Fruit fly (Drosophila melanogaster) whole organism, embryonic: ENCODE data around the gene CG31636.

Source experiments
- Adf1 ChIP-seq: fragments of 200-800 bp; sonication (Bioruptor generic); IDR thresholded peaks from 2 replicates; pipeline ENCODE4 v1.3.6; 2022; ENCODE audit warnings: missing biosample characterization, missing genetic modification characterization
- CG10366 ChIP-seq: fragments of 200-800 bp; sonication (Bioruptor generic); IDR thresholded peaks from 2 replicates; pipeline ENCODE4 v1.3.6; 2022; ENCODE audit warnings: missing biosample characterization, missing genetic modification characterization
- CG11247 ChIP-seq: fragments of 200-800 bp; sonication (Bioruptor generic); IDR thresholded peaks from 2 replicates; pipeline ENCODE4 v1.3.6; 2022; ENCODE audit warnings: missing biosample characterization, missing genetic modification characterization
- CG11504 ChIP-seq: fragments of 200-800 bp; sonication (Bioruptor generic); optimal IDR thresholded peaks from 3 replicates; lab custom pipeline; 2019; ENCODE audit warnings: missing biosample characterization, mild to moderate bottlenecking, missing genetic modification characterization, moderate library complexity
- CG12236 ChIP-seq: fragments of 200-800 bp; sonication (Bioruptor generic); optimal IDR thresholded peaks from 2 replicates; lab custom pipeline; 2016; ENCODE audit warnings: missing biosample characterization, missing genetic modification characterization
- CG14441 ChIP-seq: fragments of 200-800 bp; sonication (Bioruptor generic); IDR thresholded peaks from 2 replicates; pipeline ENCODE4 v1.3.6; 2022; ENCODE audit warnings: missing biosample characterization, missing genetic modification characterization
- CG15011 ChIP-seq: fragments of 200-800 bp; sonication (Bioruptor generic); optimal IDR thresholded peaks from 3 replicates; lab custom pipeline; 2018; ENCODE audit warnings: missing biosample characterization, mild to moderate bottlenecking, missing genetic modification characterization
- CG15269 ChIP-seq: fragments of 200-800 bp; sonication (Bioruptor generic); optimal IDR thresholded peaks from 2 replicates; lab custom pipeline; 2018; ENCODE audit warnings: missing biosample characterization, mild to moderate bottlenecking, missing genetic modification characterization, moderate library complexity
- CG15601 ChIP-seq: fragments of 200-800 bp; sonication (Bioruptor generic); optimal IDR thresholded peaks from 3 replicates; lab custom pipeline; 2019; ENCODE audit warnings: missing biosample characterization, mild to moderate bottlenecking, missing genetic modification characterization, moderate library complexity
- CG17328 ChIP-seq: fragments of 200-800 bp; sonication (Bioruptor generic); IDR thresholded peaks from 2 replicates; pipeline ENCODE4 v1.3.6; 2022; ENCODE audit warnings: missing biosample characterization, missing genetic modification characterization
- CG18764 ChIP-seq: fragments of 200-800 bp; sonication (Bioruptor generic); optimal IDR thresholded peaks from 3 replicates; lab custom pipeline; 2016; ENCODE audit warnings: missing biosample characterization, missing genetic modification characterization
- CG2116 ChIP-seq: fragments of 200-800 bp; sonication (Bioruptor generic); optimal IDR thresholded peaks from 3 replicates; lab custom pipeline; 2018; ENCODE audit warnings: missing biosample characterization, mild to moderate bottlenecking, missing genetic modification characterization
- CG3065 ChIP-seq: fragments of 200-800 bp; sonication (Bioruptor generic); optimal IDR thresholded peaks from 2 replicates; lab custom pipeline; 2016; ENCODE audit warnings: missing biosample characterization, missing genetic modification characterization
- CG33213 ChIP-seq: fragments of 200-800 bp; sonication (Bioruptor generic); optimal IDR thresholded peaks from 3 replicates; lab custom pipeline; 2016; ENCODE audit warnings: missing biosample characterization, missing genetic modification characterization
- CG6813 ChIP-seq: fragments of 200-800 bp; sonication (Bioruptor generic); optimal IDR thresholded peaks from 2 replicates; lab custom pipeline; 2017; ENCODE audit warnings: missing biosample characterization, missing genetic modification characterization, mild to moderate bottlenecking, moderate library complexity, missing genetic modification reagents
- CG7963 ChIP-seq: fragments of 200-800 bp; sonication (Bioruptor generic); IDR thresholded peaks from 3 replicates; pipeline ENCODE4 v1.3.6; 2022; ENCODE audit warnings: missing biosample characterization, missing genetic modification characterization; ENCODE audit not compliant: partially characterized antibody
- CG8359 ChIP-seq: fragments of 200-800 bp; sonication (Bioruptor generic); optimal IDR thresholded peaks from 2 replicates; lab custom pipeline; 2017; ENCODE audit warnings: missing biosample characterization, mild to moderate bottlenecking, missing genetic modification characterization, borderline replicate concordance
- CG8765 ChIP-seq: fragments of 200-800 bp; sonication (Bioruptor generic); IDR thresholded peaks from 2 replicates; pipeline ENCODE4 v1.3.6; 2022; ENCODE audit warnings: missing biosample characterization, missing genetic modification characterization
- CG8924 ChIP-seq: fragments of 200-800 bp; optimal IDR thresholded peaks from 3 replicates; lab custom pipeline; 2019; ENCODE audit warnings: missing biosample characterization, mild to moderate bottlenecking, missing genetic modification characterization, moderate library complexity
- Dip3 ChIP-seq: fragments of 200-800 bp; sonication (Bioruptor generic); optimal IDR thresholded peaks from 3 replicates; lab custom pipeline; 2016; ENCODE audit warnings: missing biosample characterization, missing genetic modification characterization
- HHEX ChIP-seq: fragments of 200-800 bp; sonication (Bioruptor generic); optimal IDR thresholded peaks from 3 replicates; lab custom pipeline; 2017; ENCODE audit warnings: missing biosample characterization, mild to moderate bottlenecking, missing genetic modification characterization, missing genetic modification reagents
- NfI ChIP-seq: fragments of 200-800 bp; sonication (Bioruptor generic); optimal IDR thresholded peaks from 3 replicates; lab custom pipeline; 2018; ENCODE audit warnings: missing biosample characterization, mild to moderate bottlenecking, missing genetic modification characterization, moderate library complexity
- Rfx ChIP-seq: fragments of 200-800 bp; sonication (Bioruptor generic); IDR thresholded peaks from 2 replicates; pipeline ENCODE4 v1.3.6; 2022; ENCODE audit warnings: missing biosample characterization, missing genetic modification characterization
- Stat92E ChIP-seq, 3 experiments: fragments of >200 bp in 2 of 3; fragments of 200-800 bp in 1 of 3; sonication (Bioruptor generic) in 1 of 3; optimal IDR thresholded peaks; 2 replicates each; lab custom pipeline; 2017 to 2019; ENCODE audit warnings: missing biosample characterization in 3 of 3, missing genetic modification characterization in 3 of 3, mild to moderate bottlenecking in 1 of 3, moderate library complexity in 1 of 3
- Trl ChIP-seq, 3 experiments: fragments of >200 bp in 2 of 3; fragments of 200-800 bp in 1 of 3; sonication (Bioruptor generic) in 1 of 3; optimal IDR thresholded peaks; 2 replicates in 1 of 3; 3 replicates in 2 of 3; lab custom pipeline; 2016 to 2017; ENCODE audit warnings: missing biosample characterization in 1 of 3, missing genetic modification characterization in 1 of 3
- ara ChIP-seq: fragments of 200-800 bp; sonication (Bioruptor generic); IDR thresholded peaks from 2 replicates; pipeline ENCODE4 v1.3.6; 2022; ENCODE audit warnings: missing biosample characterization, missing genetic modification characterization
- ase ChIP-seq: fragments of 200-800 bp; sonication (Bioruptor generic); IDR thresholded peaks from 3 replicates; pipeline ENCODE4 v1.3.6; 2022; ENCODE audit warnings: missing biosample characterization, missing genetic modification characterization
- ash1 ChIP-seq: fragments of 200-800 bp; sonication (Bioruptor generic); optimal IDR thresholded peaks from 2 replicates; lab custom pipeline; 2018; ENCODE audit warnings: missing biosample characterization, mild to moderate bottlenecking, missing genetic modification characterization
- bcd ChIP-seq: fragments of 200-800 bp; sonication (Bioruptor generic); optimal IDR thresholded peaks from 2 replicates; lab custom pipeline; 2017; ENCODE audit warnings: missing biosample characterization, mild to moderate bottlenecking, missing genetic modification characterization
- cad ChIP-seq: fragments of >200 bp; optimal IDR thresholded peaks from 2 replicates; lab custom pipeline; 2017; ENCODE audit warnings: missing biosample characterization, missing genetic modification characterization
- caup ChIP-seq: fragments of 200-800 bp; sonication (Bioruptor generic); optimal IDR thresholded peaks from 3 replicates; lab custom pipeline; 2017; ENCODE audit warnings: missing biosample characterization, mild to moderate bottlenecking, missing genetic modification characterization, moderate library complexity; ENCODE audit not compliant: severe bottlenecking
- cg ChIP-seq: fragments of 200-800 bp; sonication (Bioruptor generic); optimal IDR thresholded peaks from 3 replicates; lab custom pipeline; 2019; ENCODE audit warnings: missing biosample characterization, mild to moderate bottlenecking, missing genetic modification characterization, moderate library complexity
- crc ChIP-seq: fragments of 200-800 bp; sonication (Bioruptor generic); optimal IDR thresholded peaks from 2 replicates; lab custom pipeline; 2016; ENCODE audit warnings: missing biosample characterization, missing genetic modification characterization
- croc ChIP-seq: fragments of 200-800 bp; sonication (Bioruptor generic); conservative IDR thresholded peaks from 3 replicates; pipeline ENCODE4 v1.3.6; 2022; ENCODE audit warnings: missing biosample characterization, missing genetic modification characterization
- crol ChIP-seq: fragments of 200-800 bp; sonication (Bioruptor generic); IDR thresholded peaks from 2 replicates; pipeline ENCODE4 v1.3.6; 2022; ENCODE audit warnings: missing biosample characterization, missing genetic modification characterization
- dan ChIP-seq: fragments of 200-800 bp; sonication (Bioruptor generic); IDR thresholded peaks from 2 replicates; pipeline ENCODE4 v1.3.6; 2022; ENCODE audit warnings: missing biosample characterization, missing genetic modification characterization
- fd3F ChIP-seq: fragments of 200-800 bp; sonication (Bioruptor generic); optimal IDR thresholded peaks from 2 replicates; lab custom pipeline; 2018; ENCODE audit warnings: missing biosample characterization, mild to moderate bottlenecking, missing genetic modification characterization, moderate library complexity
- hbn ChIP-seq: fragments of 200-800 bp; sonication (Bioruptor generic); IDR thresholded peaks from 2 replicates; pipeline ENCODE4 v1.3.6; 2022; ENCODE audit warnings: missing biosample characterization, missing genetic modification characterization; ENCODE audit not compliant: partially characterized antibody
- kah ChIP-seq: fragments of 200-800 bp; sonication (Bioruptor generic); optimal IDR thresholded peaks from 2 replicates; lab custom pipeline; 2018; ENCODE audit warnings: missing biosample characterization, mild to moderate bottlenecking, missing genetic modification characterization
- kay ChIP-seq: fragments of 200-800 bp; sonication (Bioruptor generic); optimal IDR thresholded peaks from 2 replicates; lab custom pipeline; 2016; ENCODE audit warnings: missing biosample characterization, missing genetic modification characterization
- rib ChIP-seq: fragments of 200-800 bp; sonication (Bioruptor generic); IDR thresholded peaks from 2 replicates; pipeline ENCODE4 v1.3.6; 2022; ENCODE audit warnings: missing biosample characterization, missing genetic modification characterization
- schlank ChIP-seq: fragments of 200-800 bp; sonication (Bioruptor generic); optimal IDR thresholded peaks from 2 replicates; lab custom pipeline; 2018; ENCODE audit warnings: missing biosample characterization, mild to moderate bottlenecking, missing genetic modification characterization
- sens ChIP-seq: fragments of 200-800 bp; sonication (Bioruptor generic); peaks from one replicate; lab custom pipeline; 2016; ENCODE audit warnings: missing biosample characterization, missing genetic modification characterization
- sna ChIP-seq: fragments of 200-800 bp; sonication (Bioruptor generic); IDR thresholded peaks from 2 replicates; pipeline ENCODE4 v1.3.6; 2022; ENCODE audit warnings: missing biosample characterization, missing genetic modification characterization; ENCODE audit not compliant: partially characterized antibody
- so ChIP-seq: fragments of 200-800 bp; sonication (Bioruptor generic); IDR thresholded peaks from 3 replicates; pipeline ENCODE4 v1.3.6; 2022; ENCODE audit warnings: missing biosample characterization, missing genetic modification characterization
- sug ChIP-seq: fragments of 200-800 bp; optimal IDR thresholded peaks from 2 replicates; lab custom pipeline; 2019; ENCODE audit warnings: missing biosample characterization, mild to moderate bottlenecking, missing genetic modification characterization, moderate library complexity
- tin ChIP-seq: fragments of 200-800 bp; sonication (Bioruptor generic); optimal IDR thresholded peaks from 3 replicates; lab custom pipeline; 2016; ENCODE audit warnings: missing biosample characterization, missing genetic modification characterization
- tna ChIP-seq: fragments of 200-800 bp; sonication (Bioruptor generic); IDR thresholded peaks from 2 replicates; pipeline ENCODE4 v1.3.6; 2022; ENCODE audit warnings: missing biosample characterization, missing genetic modification characterization; ENCODE audit not compliant: partially characterized antibody
- vvl ChIP-seq: fragments of 200-800 bp; sonication (Bioruptor generic); IDR thresholded peaks from 2 replicates; pipeline ENCODE4 v1.3.6; 2022; ENCODE audit warnings: missing biosample characterization, missing genetic modification characterization

CG31636 gene

DNA sequence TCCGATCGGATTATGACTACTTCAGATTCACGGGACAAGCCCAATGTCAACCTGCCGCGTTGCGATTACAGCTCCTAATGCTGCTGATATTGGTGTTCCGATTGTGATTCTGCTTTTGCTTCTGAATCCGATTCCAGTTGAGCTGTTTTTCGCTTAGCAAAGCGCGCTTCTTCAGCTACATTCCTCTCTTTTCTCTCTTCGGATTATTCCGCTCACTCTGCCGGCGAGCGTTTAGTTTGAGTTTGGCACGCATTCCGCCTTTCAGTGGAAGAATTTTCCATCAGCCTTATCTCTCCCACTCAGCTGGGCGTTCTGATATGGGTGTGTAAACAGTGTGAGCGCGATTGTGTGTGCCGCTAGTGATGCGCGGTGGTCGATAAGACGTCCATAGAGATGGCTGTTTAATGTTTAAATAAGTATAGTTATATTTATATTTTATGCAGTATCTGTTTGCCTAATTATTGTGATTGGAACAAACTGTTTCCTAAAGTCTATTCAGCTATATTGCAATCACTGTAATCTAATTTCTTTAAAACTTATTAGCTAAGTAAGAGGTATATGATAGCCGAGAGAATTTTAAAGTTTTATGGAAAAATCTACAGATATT lies 9.9 kb upstream of the CG31636 start, which contains the start of gene Galt (continued):
- peak; percentile 61; the same call in 1 of the 3 replicates for TF ChIP-seq CG7963 (GFP tag; lab: Robert Waterston, UW)
- peak; percentile 90 for TF ChIP-seq sens (GFP tag; lab: Kevin White, UChicago)
- peak; percentile 61 for TF ChIP-seq Rfx (GFP tag; lab: Robert Waterston, UW)
- no peak for TF ChIP-seq CG8359 (GFP tag; lab: Kevin White, UChicago)
- no peak for TF ChIP-seq so (GFP tag; lab: Robert Waterston, UW)
- TF ChIP-seq kah (GFP tag; lab: Kevin White, UChicago), result peak; percentile 9
- no peak for TF ChIP-seq kay
- TF ChIP-seq crol (GFP tag; lab: Robert Waterston, UW), result no peak
- TF ChIP-seq vvl (GFP tag; lab: Robert Waterston, UW), result peak; percentile 51; the same call in 1 of the 2 replicates
- TF ChIP-seq fd3F (GFP tag; lab: Kevin White, UChicago), result peak; percentile 11
- no peak for TF ChIP-seq CG6813 (GFP tag; lab: Kevin White, UChicago)
- TF ChIP-seq CG8765 (GFP tag; lab: Robert Waterston, UW), result no peak
- TF ChIP-seq rib, result no peak
- no peak for TF ChIP-seq CG12236 (GFP tag; lab: Kevin White, UChicago)
- TF ChIP-seq CG15269 (tag; lab: Kevin White, UChicago), result no peak
- peak; percentile 49; the same call in 1 of the 2 replicates for TF ChIP-seq CG17328 (GFP tag; lab: Robert Waterston, UW)
- peak; percentile 65 for TF ChIP-seq cg (GFP tag; lab: Kevin White, UChicago)
- no peak for TF ChIP-seq cad (GFP tag; lab: Kevin White, UChicago)
- peak; percentile 69 for TF ChIP-seq CG8924 (tag; lab: Kevin White, UChicago)
- no peak for TF ChIP-seq croc
- peak; percentile 20 for TF ChIP-seq NfI (GFP tag; lab: Kevin White, UChicago)
- peak; percentile 32 for TF ChIP-seq CG15601 (tag; lab: Kevin White, UChicago)
- TF ChIP-seq tin (GFP tag; lab: Kevin White, UChicago), result no peak
- TF ChIP-seq Dip3 (GFP tag; lab: Kevin White, UChicago), result no peak
- no peak for TF ChIP-seq Stat92E (GFP tag; optimal IDR thresholded peaks at IDR 0.05; lab: Kevin White, UChicago)
- TF ChIP-seq CG11247 (GFP tag; lab: Robert Waterston, UW), result no peak
- peak; percentile 37; the same call in 1 of the 2 replicates for TF ChIP-seq hbn (GFP tag; lab: Robert Waterston, UW)
- TF ChIP-seq bcd (GFP tag; lab: Kevin White, UChicago), result peak; percentile 13
- TF ChIP-seq sug (tag; lab: Kevin White, UChicago), result peak; percentile 79
- TF ChIP-seq ase, result no peak
- peak; percentile 76; the same call in 1 of the 2 replicates for TF ChIP-seq tna (GFP tag; lab: Robert Waterston, UW)
- peak; percentile 33 for TF ChIP-seq CG2116 (GFP tag; lab: Kevin White, UChicago)
- TF ChIP-seq HHEX (GFP tag; lab: Kevin White, UChicago), result peak; percentile 3
- TF ChIP-seq crc (GFP tag; lab: Kevin White, UChicago), result no peak
- no peak for TF ChIP-seq CG11504 (tag; lab: Kevin White, UChicago)
- peak; percentile 64 to 85 for TF ChIP-seq Trl (optimal IDR thresholded peaks at IDR 0.05; lab: Kevin White, UChicago)
- TF ChIP-seq Trl (GFP tag; optimal IDR thresholded peaks at IDR 0.05; lab: Kevin White, UChicago), result no peak
- peak; percentile 41; the same call in 1 of the 2 replicates for TF ChIP-seq Adf1 (GFP tag; lab: Robert Waterston, UW)
- no peak for TF ChIP-seq CG10366 (GFP tag; lab: Robert Waterston, UW)
- no peak for TF ChIP-seq ash1
- TF ChIP-seq CG33213 (GFP tag; lab: Kevin White, UChicago), result no peak
- TF ChIP-seq ara (GFP tag; lab: Robert Waterston, UW), result no peak
- TF ChIP-seq CG15011 (GFP tag; lab: Kevin White, UChicago), result no peak
- TF ChIP-seq sna (GFP tag; lab: Robert Waterston, UW), result peak; percentile 80; the same call in 1 of the 2 replicates
- no peak for TF ChIP-seq CG3065 (GFP tag; lab: Kevin White, UChicago)
- TF ChIP-seq dan (GFP tag; lab: Robert Waterston, UW), result no peak
- TF ChIP-seq caup (GFP tag; lab: Kevin White, UChicago), result peak; percentile 48
- no peak for TF ChIP-seq CG14441 (GFP tag; lab: Robert Waterston, UW)
- no peak for TF ChIP-seq CG18764 (GFP tag; lab: Kevin White, UChicago)
- no peak for TF ChIP-seq schlank (tag; lab: Kevin White, UChicago)
